Fruit fly (Drosophila melanogaster): ENCODE measurements around the gene Sfp24Bd.

Sfp24Bd gene

dm6 chr2L:3703260-3703659, 34.3 kb upstream of the Sfp24Bd start, which contains the start of gene CG2816 (continued):
- TF ChIP-seq br (optimal IDR thresholded peaks at IDR 0.05) (no peak), pan (optimal IDR thresholded peaks at IDR 0.05) (no peak), pan (GFP tag; optimal IDR thresholded peaks at IDR 0.05 in 1 of 2, IDR thresholded peaks at IDR 0.05 in 1 of 2) (peak in 1 of 2 experiments; percentile 60), ken (GFP tag; IDR thresholded peaks at IDR 0.05) (peak; percentile 39; the same call in 1 of the 3 replicates), CG10543 (GFP tag; optimal IDR thresholded peaks at IDR 0.05) (peak; percentile 69), CG42726 (GFP tag; IDR thresholded peaks at IDR 0.05; ENCODE audit: partially characterized antibody) (no peak), CG3995 (GFP tag; optimal IDR thresholded peaks at IDR 0.05) (peak; percentile 28), sd (tag; optimal IDR thresholded peaks at IDR 0.05) (peak; percentile 61), jumu (GFP tag; optimal IDR thresholded peaks at IDR 0.05) (peak; percentile 54), tgo (GFP tag; IDR thresholded peaks at IDR 0.05) (peak; percentile 78), lab (GFP tag; optimal IDR thresholded peaks at IDR 0.05) (peak; percentile 63), CG10267 (tag; optimal IDR thresholded peaks at IDR 0.05) (peak; percentile 19), CG7372 (GFP tag; IDR thresholded peaks at IDR 0.05) (peak; percentile 85), salm (tag; optimal IDR thresholded peaks at IDR 0.05) (no peak), CG9797 (GFP tag; optimal IDR thresholded peaks at IDR 0.05) (no peak), CG34376 (GFP tag; optimal IDR thresholded peaks at IDR 0.05) (peak; percentile 13), CG11085 (GFP tag; IDR thresholded peaks at IDR 0.05) (0 out of 2 replicates have a peak, but pooled peaks have one; percentile 23), CoRest (tag; optimal IDR thresholded peaks at IDR 0.05) (peak; percentile 49), CG2889 (GFP tag; IDR thresholded peaks at IDR 0.05) (peak; percentile 76; the same call in 2 of the 3 replicates), MBD-R2 (GFP tag; IDR thresholded peaks at IDR 0.05) (peak; percentile 18; the same call in 1 of the 2 replicates), Scr (GFP tag; IDR thresholded peaks at IDR 0.05; ENCODE audit: partially characterized antibody) (no peak), gsb (GFP tag; IDR thresholded peaks at IDR 0.05) (0 out of 2 replicates have a peak, but pooled peaks have one; percentile 17), Abd-B (GFP tag; optimal IDR thresholded peaks at IDR 0.05) (peak; percentile 65), CG6689 (GFP tag; IDR thresholded peaks at IDR 0.05) (0 out of 2 replicates have a peak, but pooled peaks have one; percentile 35), CG8359 (GFP tag; optimal IDR thresholded peaks at IDR 0.05; ENCODE audit: borderline replicate concordance) (no peak), Dbx (GFP tag; IDR thresholded peaks at IDR 0.05) (peak; percentile 70), fu2 (GFP tag; optimal IDR thresholded peaks at IDR 0.05) (peak; percentile 88), Rx (GFP tag; IDR thresholded peaks at IDR 0.05) (0 out of 2 replicates have a peak, but pooled peaks have one; percentile 15), E2f2 (GFP tag; IDR thresholded peaks at IDR 0.05) (peak; percentile 41; the same call in 1 of the 2 replicates), CG4328 (GFP tag; optimal IDR thresholded peaks at IDR 0.05) (no peak), Dref (GFP tag; IDR thresholded peaks at IDR 0.05) (0 out of 2 replicates have a peak, but pooled peaks have one; percentile 25), stc (GFP tag; IDR thresholded peaks at IDR 0.05) (no peak), D19B (GFP tag; optimal IDR thresholded peaks at IDR 0.05) (peak; percentile 27), CG7839 (tag; optimal IDR thresholded peaks at IDR 0.05) (peak; percentile 71), HHEX (GFP tag; optimal IDR thresholded peaks at IDR 0.05) (peak; percentile 35), esg (GFP tag; conservative IDR thresholded peaks at IDR 0.05) (peak; percentile 67), tx (GFP tag; optimal IDR thresholded peaks at IDR 0.05) (peak; percentile 37), kah (GFP tag; optimal IDR thresholded peaks at IDR 0.05) (no peak), vfl (GFP tag; optimal IDR thresholded peaks at IDR 0.05) (peak; percentile 89), crol (GFP tag; IDR thresholded peaks at IDR 0.05) (no peak), CTCF (GFP tag; optimal IDR thresholded peaks at IDR 0.05) (no peak), zfh2 (GFP tag; optimal IDR thresholded peaks at IDR 0.05) (peak; percentile 93), CG1024 (GFP tag; IDR thresholded peaks at IDR 0.05) (no peak), H2.0 (GFP tag; IDR thresholded peaks at IDR 0.05) (peak; percentile 76), CG12155 (GFP tag; optimal IDR thresholded peaks at IDR 0.05) (peak; percentile 29), eve (GFP tag; optimal IDR thresholded peaks at IDR 0.05) (peak in 1 of 2 experiments; percentile 28), hkb (optimal IDR thresholded peaks at IDR 0.05) (no peak), hkb (GFP tag; IDR thresholded peaks at IDR 0.05) (0 out of 2 replicates have a peak, but pooled peaks have one; percentile 35), sob (GFP tag; IDR thresholded peaks at IDR 0.05) (peak; percentile 93), Chrac-16 (GFP tag; optimal IDR thresholded peaks at IDR 0.05) (peak; percentile 60), grau (tag; optimal IDR thresholded peaks at IDR 0.05) (peak; percentile 58), pum (GFP tag; optimal IDR thresholded peaks at IDR 0.05) (peak; percentile 23)
